Worm (Caenorhabditis elegans) whole organism, L4/young adult: Measurements from ENCODE around the gene T06C12.12.

Experiments used
- W03F9.2 ChIP-seq: fragments of 150-350 bp; optimal IDR thresholded peaks from 2 replicates; lab custom pipeline; 2014; ENCODE audit warnings: missing biosample characterization, missing genetic modification characterization
- dao-5 ChIP-seq: sonication (generic microtip); optimal IDR thresholded peaks from 2 replicates; lab custom pipeline; 2016; ENCODE audit warnings: missing genotype, missing genetic modification characterization, moderate library complexity, missing compliant biosample characterization
- him-1 ChIP-seq: sonication (generic microtip); optimal IDR thresholded peaks from 2 replicates; lab custom pipeline; 2016; ENCODE audit warnings: missing genotype, missing genetic modification reagents, missing genetic modification characterization, missing compliant biosample characterization

DNA sequence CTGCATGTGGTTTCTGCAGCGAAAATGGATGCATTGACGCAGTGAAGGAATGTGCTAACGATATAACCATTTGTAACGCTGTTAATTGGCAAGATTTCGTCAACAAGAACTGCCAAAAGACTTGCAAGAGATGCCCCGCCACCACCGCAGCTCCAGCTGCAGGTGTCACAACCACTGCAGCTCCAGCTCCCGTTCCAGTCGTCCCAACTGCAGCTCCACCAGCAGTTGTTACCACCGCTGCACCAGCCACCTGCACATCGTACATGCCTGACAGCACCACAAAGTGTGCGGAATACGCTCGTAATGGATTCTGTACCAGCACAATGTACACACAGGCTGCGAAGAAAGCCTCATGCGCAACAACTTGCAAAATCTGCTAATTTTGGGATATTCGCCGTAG, 20.8 kb downstream of the T06C12.12 start:
- TF ChIP-seq dao-5 (tag; lab: Kevin White, UChicago) (no peak), W03F9.2 (tag; lab: Kevin White, UChicago) (no peak), him-1 (no peak)
